Worm (Caenorhabditis elegans) whole organism, L1 larva: Measurements from ENCODE around the gene srv-1.

ENCODE experiments used
- ama-1 ChIP-seq: fragments of 150-350 bp; optimal IDR thresholded peaks from 2 replicates; lab custom pipeline; 2014
- ceh-8 ChIP-seq: fragments of 200-800 bp; sonication (Bioruptor generic); optimal IDR thresholded peaks from 2 replicates; lab custom pipeline; 2018; ENCODE audit warnings: mild to moderate bottlenecking, missing genetic modification characterization, moderate library complexity, missing compliant biosample characterization
- lin-35 ChIP-seq, 2 experiments: fragments of 150-350 bp; optimal IDR thresholded peaks; 2 replicates each; lab custom pipeline; 2014; ENCODE audit warnings: missing biosample characterization in 2 of 2, missing genetic modification characterization in 2 of 2, missing genetic modification reagents in 2 of 2
- lsy-2 ChIP-seq, 2 experiments: fragments of 150-350 bp; optimal IDR thresholded peaks; 2 replicates each; lab custom pipeline; 2014; ENCODE audit warnings: missing biosample characterization in 2 of 2, missing genetic modification characterization in 2 of 2
- skn-1 ChIP-seq: fragments of 150-350 bp; optimal IDR thresholded peaks from 2 replicates; lab custom pipeline; 2014; ENCODE audit warnings: missing biosample characterization, missing genetic modification characterization
- unc-130 ChIP-seq: fragments of 150-350 bp; optimal IDR thresholded peaks from 2 replicates; lab custom pipeline; 2017; ENCODE audit warnings: missing biosample characterization, missing genetic modification characterization, inconsistent platforms
- unc-62 ChIP-seq: fragments of 150-350 bp; optimal IDR thresholded peaks from 2 replicates; lab custom pipeline; 2014; ENCODE audit warnings: missing biosample characterization, missing genetic modification reagents, missing genetic modification characterization
- vab-15 ChIP-seq: sonication (generic microtip); optimal IDR thresholded peaks from 2 replicates; lab custom pipeline; 2017; ENCODE audit warnings: missing genotype, mild to moderate bottlenecking, missing genetic modification characterization, missing compliant biosample characterization
- ztf-11 ChIP-seq, 2 experiments: sonication (generic microtip); optimal IDR thresholded peaks; 2 replicates each; lab custom pipeline; 2016 to 2017; ENCODE audit warnings: missing genetic modification characterization in 2 of 2, missing biosample characterization in 1 of 2, missing compliant biosample characterization in 1 of 2

DNA sequence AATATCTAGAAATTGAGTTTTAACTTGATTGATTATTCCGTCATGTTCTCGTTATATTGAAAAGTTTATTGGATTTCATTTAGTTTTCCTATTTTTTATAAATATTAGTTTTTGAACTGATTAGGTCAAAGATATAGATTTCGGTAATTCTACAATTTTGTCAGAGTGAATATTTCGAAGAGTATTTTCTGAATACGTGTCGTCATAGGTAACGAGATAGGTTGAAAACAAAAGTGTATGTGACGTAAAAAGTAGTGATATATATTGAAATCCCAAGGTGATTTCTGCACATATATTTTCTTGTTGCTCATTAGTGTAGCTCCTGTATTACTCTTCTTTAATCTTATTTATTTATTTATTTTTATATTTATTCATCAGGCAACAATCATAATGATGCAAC is 30.6 kb downstream of the srv-1 start, which contains the start of gene K04C2.7:
- TF ChIP-seq skn-1 (tag; lab: Kevin White, UChicago) (no peak), unc-62 (no peak), ama-1 (no peak), vab-15 (no peak), unc-130 (tag; lab: Kevin White, UChicago) (no peak), ceh-8 (GFP tag; lab: Kevin White, UChicago) (peak; percentile 3), lin-35 (GFP tag; optimal IDR thresholded peaks at IDR 0.05; lab: Kevin White, UChicago) (no peak), ztf-11 (tag; optimal IDR thresholded peaks at IDR 0.05; lab: Kevin White, UChicago) (no peak), lsy-2 (tag; optimal IDR thresholded peaks at IDR 0.05; lab: Kevin White, UChicago) (no peak)
